Worm (Caenorhabditis elegans): ENCODE results near the gene srlf-33.

- TF ChIP-seq hmg-4 (GFP tag; optimal IDR thresholded peaks at IDR 0.05) (no peak), flt-1 (GFP tag; IDR thresholded peaks at IDR 0.05) (no peak), ama-1 (optimal IDR thresholded peaks at IDR 0.05) (no peak), tra-4 (tag; optimal IDR thresholded peaks at IDR 0.05) (no peak)
Observed at ce11 chrIV:11956387-11956786, 31.1 kb upstream of the srlf-33 start.

All from whole organism, early embryonic.